Fruit fly (Drosophila melanogaster): ENCODE data around the gene Ziz.

Gene Ziz

DNA sequence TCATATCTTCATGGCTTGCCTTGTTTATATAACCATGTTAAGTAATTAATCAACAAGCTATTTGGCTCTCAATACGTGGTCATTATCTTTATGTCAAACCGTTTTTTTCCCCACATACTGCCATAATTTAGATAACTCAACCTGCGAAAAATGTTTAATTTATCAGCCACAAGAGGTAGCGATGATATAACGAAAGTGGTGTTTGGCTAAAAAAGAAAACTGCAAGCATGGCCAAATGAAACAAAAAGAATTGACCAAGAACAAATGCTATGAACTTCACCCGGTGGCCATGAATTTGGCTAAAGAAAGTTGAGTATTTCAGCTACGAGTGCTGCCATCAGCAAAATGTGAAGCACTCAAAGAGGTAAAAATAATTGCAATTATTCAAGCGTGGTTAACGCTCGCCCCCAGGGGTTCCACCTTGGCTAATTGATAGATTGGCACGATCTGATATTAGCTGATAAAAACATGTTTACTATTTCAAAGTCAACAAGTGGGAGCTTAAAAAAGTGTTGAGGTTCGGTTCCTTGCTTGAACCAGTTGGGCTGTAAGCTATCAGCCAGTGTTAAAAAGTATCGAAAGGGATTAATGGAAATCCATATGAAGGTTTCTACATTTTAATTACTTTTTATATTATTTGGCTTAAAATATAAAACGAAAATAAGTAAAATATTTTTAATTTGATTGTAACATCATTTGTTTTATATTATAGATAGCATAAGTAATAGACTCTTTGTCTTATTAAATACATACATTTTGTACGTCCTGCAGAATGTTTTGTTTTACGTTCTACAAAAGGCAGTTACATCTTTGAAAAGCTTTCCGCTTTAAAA, 59.4 kb downstream of the Ziz start (continued):
- TF ChIP-seq Adf1 (GFP tag; IDR thresholded peaks at IDR 0.05) (peak; percentile 39), sisA (GFP tag; IDR thresholded peaks at IDR 0.05) (peak; percentile 31; the same call in 1 of the 2 replicates), CG32532 (GFP tag; IDR thresholded peaks at IDR 0.05) (peak; percentile 58; the same call in 1 of the 2 replicates), Dek (tag; optimal IDR thresholded peaks at IDR 0.05) (peak; percentile 81), tio (GFP tag; optimal IDR thresholded peaks at IDR 0.05) (peak; percentile 68), NK7.1 (GFP tag; optimal IDR thresholded peaks at IDR 0.05) (peak; percentile 57), dan (GFP tag; IDR thresholded peaks at IDR 0.05) (no peak), CG10321 (GFP tag; IDR thresholded peaks at IDR 0.05) (no peak), emc (GFP tag; optimal IDR thresholded peaks at IDR 0.05) (peak; percentile 19), Poxn (GFP tag; IDR thresholded peaks at IDR 0.05) (0 out of 2 replicates have a peak, but pooled peaks have one; percentile 26), ems (GFP tag; optimal IDR thresholded peaks at IDR 0.05) (peak; percentile 51), Fer2 (tag; optimal IDR thresholded peaks at IDR 0.05) (peak; percentile 71), zfh1 (GFP tag; IDR thresholded peaks at IDR 0.05) (peak; percentile 78), CG17612 (GFP tag; IDR thresholded peaks at IDR 0.05) (peak; percentile 67), Hr78 (GFP tag; optimal IDR thresholded peaks at IDR 0.05) (no peak), D19A (tag; optimal IDR thresholded peaks at IDR 0.05) (no peak), jumu (GFP tag; optimal IDR thresholded peaks at IDR 0.05) (peak; percentile 27), CG30020 (tag; optimal IDR thresholded peaks at IDR 0.05) (no peak), slou (GFP tag; optimal IDR thresholded peaks at IDR 0.05) (peak; percentile 72), danr (GFP tag; IDR thresholded peaks at IDR 0.05) (peak; percentile 69; the same call in 1 of the 2 replicates), inv (GFP tag; IDR thresholded peaks at IDR 0.05; ENCODE audit: partially characterized antibody) (no peak), fd64A (GFP tag; optimal IDR thresholded peaks at IDR 0.05) (peak; percentile 65), Nf-YA (GFP tag; IDR thresholded peaks at IDR 0.05) (peak; percentile 72), CG6272 (GFP tag; IDR thresholded peaks at IDR 0.05) (no peak), CG18764 (GFP tag; optimal IDR thresholded peaks at IDR 0.05) (peak; percentile 76), kni (GFP tag; optimal IDR thresholded peaks at IDR 0.05) (peak; percentile 58), HmgZ (tag; optimal IDR thresholded peaks at IDR 0.05) (peak; percentile 88), Dref (GFP tag; IDR thresholded peaks at IDR 0.05) (no peak), CG17829 (tag; optimal IDR thresholded peaks at IDR 0.05) (no peak), CG5245 (GFP tag; optimal IDR thresholded peaks at IDR 0.05) (peak; percentile 33), CG15479 (GFP tag; optimal IDR thresholded peaks at IDR 0.05) (no peak), CG15601 (tag; optimal IDR thresholded peaks at IDR 0.05) (peak; percentile 73), CG10366 (GFP tag; IDR thresholded peaks at IDR 0.05) (peak; percentile 67), lilli (GFP tag; optimal IDR thresholded peaks at IDR 0.05) (peak; percentile 48), run (tag; optimal IDR thresholded peaks at IDR 0.05) (peak; percentile 16), Oli (tag; optimal IDR thresholded peaks at IDR 0.05) (no peak), trem (tag; optimal IDR thresholded peaks at IDR 0.05) (no peak), CG32772 (GFP tag; IDR thresholded peaks at IDR 0.05) (0 out of 2 replicates have a peak, but pooled peaks have one; percentile 7), ci (GFP tag; IDR thresholded peaks at IDR 0.05) (peak; percentile 92), CG2129 (GFP tag; IDR thresholded peaks at IDR 0.05; ENCODE audit: partially characterized antibody) (no peak), dysf (GFP tag; IDR thresholded peaks at IDR 0.05) (peak; percentile 52; the same call in 2 of the 3 replicates), cwo (GFP tag; optimal IDR thresholded peaks at IDR 0.05) (peak; percentile 55), Atf-2 (GFP tag; optimal IDR thresholded peaks at IDR 0.05) (peak; percentile 63), D (optimal IDR thresholded peaks at IDR 0.05) (no peak), D (GFP tag; optimal IDR thresholded peaks at IDR 0.05) (no peak), ftz-f1 (GFP tag; optimal IDR thresholded peaks at IDR 0.05) (peak; percentile 80), crol (GFP tag; IDR thresholded peaks at IDR 0.05) (no peak), Opbp (GFP tag; IDR thresholded peaks at IDR 0.05; ENCODE audit: partially characterized antibody) (no peak), chn (GFP tag; optimal IDR thresholded peaks at IDR 0.05) (peak; percentile 29)

Data from whole organism, embryonic.